Worm (Caenorhabditis elegans) whole organism, L4 larva: ENCODE results near the gene F37H8.5.

Experiments
- ZK337.2 ChIP-seq: fragments of 200-800 bp; sonication (Bioruptor generic); IDR thresholded peaks from 2 replicates; pipeline ENCODE4 v1.3.6; 2022; ENCODE audit warnings: missing genetic modification reagents, missing genetic modification characterization, missing compliant biosample characterization
- dmd-6 ChIP-seq: fragments of 200-800 bp; sonication (Bioruptor generic); IDR thresholded peaks from 2 replicates; pipeline ENCODE4 v1.3.6; 2022; ENCODE audit warnings: missing genetic modification reagents, missing genetic modification characterization, missing compliant biosample characterization
- duxl-1 ChIP-seq: sonication (generic microtip); optimal IDR thresholded peaks from 2 replicates; lab custom pipeline; 2016; ENCODE audit warnings: mild to moderate bottlenecking, missing genetic modification characterization, moderate library complexity, missing compliant biosample characterization; ENCODE audit not compliant: poor library complexity
- fos-1 ChIP-seq: fragments of 150-350 bp; optimal IDR thresholded peaks from 2 replicates; lab custom pipeline; 2014; ENCODE audit warnings: missing biosample characterization, missing genetic modification characterization
- lin-29 ChIP-seq: fragments of 200-800 bp; sonication (Bioruptor generic); IDR thresholded peaks from 2 replicates; pipeline ENCODE4 v1.3.6; 2022; ENCODE audit warnings: missing genetic modification reagents, missing genetic modification characterization, missing compliant biosample characterization
- lsy-2 ChIP-seq, 2 experiments: fragments of 150-350 bp in 1 of 2; sonication (generic microtip) in 1 of 2; optimal IDR thresholded peaks; 2 replicates each; lab custom pipeline; 2014 to 2017; ENCODE audit warnings: missing biosample characterization in 2 of 2, missing genetic modification characterization in 2 of 2
- pha-4 ChIP-seq, 2 experiments: fragments of 150-350 bp in 1 of 2; fragments of 200-800 bp in 1 of 2; sonication (Bioruptor generic) in 1 of 2; IDR thresholded peaks in 1 of 2; optimal IDR thresholded peaks in 1 of 2; 2 replicates each; pipeline versions ENCODE4 v1.3.6 to Lab custom; 2014 to 2022; ENCODE audit warnings: missing genetic modification characterization in 2 of 2, missing genetic modification reagents in 2 of 2, missing biosample characterization in 1 of 2, missing compliant biosample characterization in 1 of 2
- pqm-1 ChIP-seq: sonication (generic microtip); optimal IDR thresholded peaks from 2 replicates; lab custom pipeline; 2017; ENCODE audit warnings: missing biosample characterization, missing genetic modification characterization
- saeg-2 ChIP-seq: fragments of 200-800 bp; sonication (Bioruptor generic); IDR thresholded peaks from 2 replicates; pipeline ENCODE4 v1.3.6; 2022; ENCODE audit warnings: missing genetic modification reagents, missing genetic modification characterization, missing compliant biosample characterization
- zfp-3 ChIP-seq: fragments of 200-800 bp; sonication (Bioruptor generic); conservative IDR thresholded peaks from 2 replicates; pipeline ENCODE4 v1.3.6; 2022; ENCODE audit warnings: missing genetic modification reagents, missing genetic modification characterization, missing compliant biosample characterization

ce11 chrII:11163291-11163690, 24.7 kb upstream of the F37H8.5 start:
- TF ChIP-seq fos-1 = no peak
- TF ChIP-seq pha-4 (GFP tag; IDR thresholded peaks at IDR 0.05; lab: Robert Waterston, UW) = no peak
- no peak for TF ChIP-seq pha-4 (tag; optimal IDR thresholded peaks at IDR 0.05; lab: Kevin White, UChicago)
- no peak for TF ChIP-seq pqm-1 (tag; lab: Kevin White, UChicago)
- no peak for TF ChIP-seq lsy-2 (tag; optimal IDR thresholded peaks at IDR 0.05; lab: Kevin White, UChicago)
- no peak for TF ChIP-seq duxl-1 (tag; lab: Kevin White, UChicago)
- no peak for TF ChIP-seq lin-29
- no peak for TF ChIP-seq dmd-6 (GFP tag; lab: Robert Waterston, UW)
- no peak for TF ChIP-seq zfp-3
- TF ChIP-seq ZK337.2 = no peak
- no peak for TF ChIP-seq saeg-2 (GFP tag; lab: Robert Waterston, UW)
